Fruit fly (Drosophila melanogaster): Measurements from ENCODE around the gene CG9541.

The CG9541 gene

dm6 chr2L:8951184-8951934 is 23.9 kb downstream of the CG9541 start, which contains the start of gene C1GalTA (continued):
- TF ChIP-seq Eip74EF (GFP tag; optimal IDR thresholded peaks at IDR 0.05) (peak in 1 of 2 experiments; percentile 99), ftz-f1 (GFP tag; optimal IDR thresholded peaks at IDR 0.05) (no peak), her (GFP tag; optimal IDR thresholded peaks at IDR 0.05) (peak; percentile 25), PHDP (tag; optimal IDR thresholded peaks at IDR 0.05) (peak; percentile 99), sna (GFP tag; IDR thresholded peaks at IDR 0.05; ENCODE audit: partially characterized antibody) (no peak), CG2712 (tag; optimal IDR thresholded peaks at IDR 0.05) (peak; percentile 100), CG14014 (GFP tag; IDR thresholded peaks at IDR 0.05) (peak; percentile 95), HLHmδ (GFP tag; optimal IDR thresholded peaks at IDR 0.05) (no peak), CG2116 (GFP tag; optimal IDR thresholded peaks at IDR 0.05) (peak; percentile 84), CG32532 (GFP tag; IDR thresholded peaks at IDR 0.05) (peak; percentile 97), vfl (GFP tag; optimal IDR thresholded peaks at IDR 0.05) (peak; percentile 70), inv (GFP tag; IDR thresholded peaks at IDR 0.05; ENCODE audit: partially characterized antibody) (no peak), Bteb2 (GFP tag; optimal IDR thresholded peaks at IDR 0.05) (peak; percentile 78), CG11093 (GFP tag; IDR thresholded peaks at IDR 0.05) (peak; percentile 90), B-H1 (GFP tag; IDR thresholded peaks at IDR 0.05) (peak; percentile 92), CG17829 (tag; optimal IDR thresholded peaks at IDR 0.05) (peak; percentile 100), Awh (GFP tag; IDR thresholded peaks at IDR 0.05) (peak; percentile 95), CG14860 (GFP tag; IDR thresholded peaks at IDR 0.05; ENCODE audit: partially characterized antibody) (no peak), CG12391 (tag; optimal IDR thresholded peaks at IDR 0.05) (peak; percentile 100), CG31224 (GFP tag; IDR thresholded peaks at IDR 0.05) (peak; percentile 92), CG7786 (GFP tag; optimal IDR thresholded peaks at IDR 0.05) (peak; percentile 37), ac (GFP tag; optimal IDR thresholded peaks at IDR 0.05) (peak; percentile 63), sc (optimal IDR thresholded peaks at IDR 0.05) (no peak), sc (GFP tag; optimal IDR thresholded peaks at IDR 0.05) (peak; percentile 97), chinmo (GFP tag; IDR thresholded peaks at IDR 0.05; ENCODE audit: partially characterized antibody) (no peak), CG10209 (GFP tag; optimal IDR thresholded peaks at IDR 0.05) (peak; percentile 97), ap (GFP tag; IDR thresholded peaks at IDR 0.05) (peak; percentile 90), CG8924 (tag; optimal IDR thresholded peaks at IDR 0.05) (peak; percentile 100), mld (GFP tag; IDR thresholded peaks at IDR 0.05; ENCODE audit: partially characterized antibody) (no peak), Myb (GFP tag; optimal IDR thresholded peaks at IDR 0.05) (peak; percentile 38), nerfin-2 (GFP tag; IDR thresholded peaks at IDR 0.05; ENCODE audit: partially characterized antibody) (no peak), mam (GFP tag; optimal IDR thresholded peaks at IDR 0.05) (peak; percentile 56), zfh1 (GFP tag; IDR thresholded peaks at IDR 0.05) (peak; percentile 91), insv (GFP tag; optimal IDR thresholded peaks at IDR 0.05) (peak in 1 of 2 experiments; percentile 69), toy (GFP tag; IDR thresholded peaks at IDR 0.05) (peak; percentile 90), CG9215 (GFP tag; IDR thresholded peaks at IDR 0.05) (peak; percentile 95), CG1792 (GFP tag; optimal IDR thresholded peaks at IDR 0.05) (peak; percentile 0), Scr (GFP tag; IDR thresholded peaks at IDR 0.05; ENCODE audit: partially characterized antibody) (no peak), CG33213 (GFP tag; optimal IDR thresholded peaks at IDR 0.05) (peak; percentile 50), CG15514 (GFP tag; optimal IDR thresholded peaks at IDR 0.05) (peak; percentile 91), CG11085 (GFP tag; IDR thresholded peaks at IDR 0.05) (peak; percentile 93), CG6683 (GFP tag; optimal IDR thresholded peaks at IDR 0.05) (peak; percentile 98), CG4404 (GFP tag; IDR thresholded peaks at IDR 0.05) (peak; percentile 92), CG15011 (GFP tag; optimal IDR thresholded peaks at IDR 0.05) (peak; percentile 97), Blimp-1 (GFP tag; optimal IDR thresholded peaks at IDR 0.05) (peak; percentile 98), peb (GFP tag; IDR thresholded peaks at IDR 0.05) (peak; percentile 90), Fer3 (tag; optimal IDR thresholded peaks at IDR 0.05) (peak; percentile 98), dan (GFP tag; IDR thresholded peaks at IDR 0.05) (no peak), Max (GFP tag; optimal IDR thresholded peaks at IDR 0.05) (peak; percentile 90)

All from whole organism, embryonic.